Worm (Caenorhabditis elegans): ENCODE results near the gene msd-2.

Gene msd-2

ce11 chrIV:10001748-10002147 lies 27.1 kb upstream of the msd-2 start, which contains the start of gene C47E12.3 (continued):
- no peak for TF ChIP-seq lag-1 (GFP tag; IDR thresholded peaks at IDR 0.05)
- no peak for TF ChIP-seq tbx-9 (tag; optimal IDR thresholded peaks at IDR 0.05; ENCODE audit: borderline replicate concordance)

DNA sequence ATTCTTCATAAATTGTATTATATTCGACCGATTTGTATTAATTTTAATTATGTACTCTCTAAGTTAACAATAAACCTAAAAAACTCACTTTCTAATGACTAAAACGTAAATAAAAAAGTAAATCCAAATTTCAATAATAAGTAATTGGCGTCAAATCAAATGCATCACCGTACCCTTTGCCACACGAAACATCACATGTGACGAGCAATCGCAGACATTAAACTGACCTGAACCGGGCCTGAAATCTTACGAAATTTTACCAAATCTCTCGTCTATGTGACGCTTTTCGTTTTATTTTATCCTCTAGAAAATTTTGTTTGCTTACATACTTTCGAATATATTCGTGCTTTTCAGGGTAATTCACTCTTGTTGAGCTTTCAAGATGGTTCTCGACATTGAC lies 25.5 kb upstream of the msd-2 start, which contains the start of the genes C47E12.2 and sars-1:
Gene C47E12.2 (minus strand): TSS at position 131 of the 400 bp plus-strand sequence.
Gene sars-1 (plus strand): TSS at position 355 of the 400 bp plus-strand sequence.
- TF ChIP-seq madf-6 (GFP tag; IDR thresholded peaks at IDR 0.05) (no peak), lsl-1 (GFP tag; optimal IDR thresholded peaks at IDR 0.05) (peak; percentile 51), snpc-4 (GFP tag; optimal IDR thresholded peaks at IDR 0.05) (no peak), snpc-4 (tag; optimal IDR thresholded peaks at IDR 0.05) (peak in 1 of 4 experiments; percentile 16), cebp-1 (GFP tag; IDR thresholded peaks at IDR 0.05) (no peak; the same call in 1 of the 2 replicates), cebp-1 (tag; optimal IDR thresholded peaks at IDR 0.05) (peak; percentile 73), dpff-1 (tag; optimal IDR thresholded peaks at IDR 0.05) (no peak)

DNA sequence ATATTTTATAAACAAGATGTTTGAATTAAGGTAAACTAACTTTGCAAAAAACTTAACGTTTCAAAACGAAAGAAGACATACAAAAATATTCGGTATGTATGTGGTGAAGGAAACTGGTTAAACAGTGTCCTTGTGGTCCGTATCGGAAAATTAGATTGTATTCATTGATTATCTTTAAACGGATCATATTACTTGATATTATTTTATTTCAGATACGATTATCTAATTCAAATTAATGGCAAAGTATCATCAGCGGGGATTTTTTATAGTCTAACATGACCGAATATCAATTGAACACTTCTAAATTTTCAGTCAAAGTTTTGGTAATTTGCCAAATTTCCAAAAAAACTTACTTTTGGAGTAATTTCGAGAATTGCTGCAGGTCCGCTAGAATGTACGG lies 22.1 kb upstream of the msd-2 start, which contains the start of gene C47E12.13:
Gene C47E12.13 (minus strand): TSS at position 101 of the 400 bp plus-strand sequence.
- TF ChIP-seq nhr-179 (tag; optimal IDR thresholded peaks at IDR 0.05) (no peak), nfya-2 (GFP tag; IDR thresholded peaks at IDR 0.05) (no peak), gei-17 (GFP tag; optimal IDR thresholded peaks at IDR 0.05) (no peak), ceh-27 (GFP tag; optimal IDR thresholded peaks at IDR 0.05) (no peak), aptf-2 (GFP tag; conservative IDR thresholded peaks at IDR 0.05) (no peak), lag-1 (GFP tag; IDR thresholded peaks at IDR 0.05) (no peak), F23B12.7 (tag; optimal IDR thresholded peaks at IDR 0.05; ENCODE audit: insufficient read depth) (no peak), nfya-1 (tag; optimal IDR thresholded peaks at IDR 0.05; ENCODE audit: borderline replicate concordance, insufficient read depth) (no peak), cebp-1 (GFP tag; IDR thresholded peaks at IDR 0.05) (no peak), cebp-1 (tag; optimal IDR thresholded peaks at IDR 0.05) (no peak), F10E7.11 (tag; optimal IDR thresholded peaks at IDR 0.05) (no peak), tbp1 (GFP tag; optimal IDR thresholded peaks at IDR 0.05) (no peak), attf-3 (GFP tag; conservative IDR thresholded peaks at IDR 0.05) (no peak)

DNA sequence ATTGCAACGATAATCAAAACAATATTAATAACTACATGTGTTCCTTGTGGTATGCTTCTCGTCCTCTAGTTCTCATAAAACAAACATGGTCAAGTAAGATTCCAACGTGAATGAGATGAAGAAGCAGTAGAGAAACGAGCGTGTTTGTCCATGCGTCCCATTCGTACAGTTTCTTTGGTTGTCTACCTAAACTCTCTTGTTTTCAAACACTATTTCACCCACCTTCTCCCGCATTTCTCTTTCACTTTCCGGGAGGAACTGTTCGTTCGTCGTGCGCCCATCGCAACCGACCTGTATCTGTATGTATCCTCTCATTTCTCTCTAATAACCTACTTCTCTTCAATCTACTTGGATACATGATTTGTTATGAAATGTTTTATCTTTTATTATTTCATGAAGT lies 21.1 kb upstream of the msd-2 start:
- peak; percentile 54; the same call in 1 of the 2 replicates for TF ChIP-seq hmg-1.2 (GFP tag; IDR thresholded peaks at IDR 0.05)
- no peak for TF ChIP-seq zfh-2 (GFP tag; conservative IDR thresholded peaks at IDR 0.05)
- peak; percentile 26 for TF ChIP-seq nhr-80 (tag; optimal IDR thresholded peaks at IDR 0.05)

DNA sequence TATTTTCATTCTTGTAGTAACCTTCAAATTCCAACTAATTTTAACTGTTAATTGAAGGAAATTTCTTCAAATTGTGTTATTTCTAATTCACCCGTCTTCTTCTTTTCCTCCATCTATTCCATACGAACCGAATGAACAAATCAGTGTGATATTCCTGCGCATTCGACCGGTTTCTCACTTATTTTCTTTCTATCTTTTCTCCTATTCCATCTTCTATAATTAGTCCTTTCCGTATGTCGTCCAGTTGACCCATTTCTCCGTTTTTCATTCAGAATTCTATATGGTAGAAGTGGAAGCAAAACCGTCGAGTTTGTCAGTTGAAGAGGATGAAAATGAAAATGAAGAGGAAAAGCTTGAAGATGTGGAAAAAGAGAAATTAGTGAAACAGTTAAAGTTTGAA lies 19.3 kb upstream of the msd-2 start, which contains the start of gene magu-4:
Gene magu-4 (plus strand): TSS at position 218 of the 400 bp plus-strand sequence.
- no peak for TF ChIP-seq F49E8.2 (tag; optimal IDR thresholded peaks at IDR 0.05; ENCODE audit: insufficient read depth)
- no peak for TF ChIP-seq rpc-1 (optimal IDR thresholded peaks at IDR 0.05)
- TF ChIP-seq rpc-1 (tag; optimal IDR thresholded peaks at IDR 0.05) = no peak
- TF ChIP-seq bed-1 (GFP tag; IDR thresholded peaks at IDR 0.05) = no peak
- no peak for TF ChIP-seq him-1 (tag; optimal IDR thresholded peaks at IDR 0.05)
- no peak for TF ChIP-seq Y56A3A.18 (GFP tag; IDR thresholded peaks at IDR 0.05)
- no peak for TF ChIP-seq akir-1 (GFP tag; optimal IDR thresholded peaks at IDR 0.05)
- no peak for TF ChIP-seq mcd-1 (GFP tag; IDR thresholded peaks at IDR 0.05)
- TF ChIP-seq F33H1.4 (GFP tag; IDR thresholded peaks at IDR 0.05) = no peak
- no peak for TF ChIP-seq F39B2.1 (GFP tag; IDR thresholded peaks at IDR 0.05)
- TF ChIP-seq nfya-1 (tag; optimal IDR thresholded peaks at IDR 0.05; ENCODE audit: borderline replicate concordance, insufficient read depth) = no peak
- no peak for TF ChIP-seq madf-6 (GFP tag; IDR thresholded peaks at IDR 0.05)
- TF ChIP-seq snpc-4 (GFP tag; optimal IDR thresholded peaks at IDR 0.05) = no peak
- no peak for TF ChIP-seq snpc-4 (tag; optimal IDR thresholded peaks at IDR 0.05)
- no peak for TF ChIP-seq F37B4.10 (GFP tag; IDR thresholded peaks at IDR 0.05)
- TF ChIP-seq rcor-1 (GFP tag; IDR thresholded peaks at IDR 0.05) = no peak
- TF ChIP-seq hlh-12 (tag; optimal IDR thresholded peaks at IDR 0.05) = no peak
- no peak for TF ChIP-seq fkh-3 (tag; optimal IDR thresholded peaks at IDR 0.05)

Data from whole organism, young adult.